Fruit fly (Drosophila melanogaster) whole organism, embryonic: Measurements from ENCODE around the gene CG17666.

Source experiments
- B-H2 ChIP-seq: fragments of 200-800 bp; sonication (Bioruptor generic); optimal IDR thresholded peaks from 2 replicates; lab custom pipeline; 2018; ENCODE audit warnings: missing biosample characterization, mild to moderate bottlenecking, missing genetic modification characterization
- BEAF-32 ChIP-seq: fragments of 200-800 bp; sonication (Bioruptor generic); optimal IDR thresholded peaks from 3 replicates; lab custom pipeline; 2017; ENCODE audit warnings: missing biosample characterization, missing genetic modification characterization, mild to moderate bottlenecking, moderate library complexity, missing genetic modification reagents
- BtbVII ChIP-seq: fragments of 200-800 bp; sonication (Bioruptor generic); optimal IDR thresholded peaks from 3 replicates; lab custom pipeline; 2017; ENCODE audit warnings: missing biosample characterization, mild to moderate bottlenecking, missing genetic modification characterization
- CG10267 ChIP-seq: fragments of 200-800 bp; sonication (Bioruptor generic); optimal IDR thresholded peaks from 2 replicates; lab custom pipeline; 2018; ENCODE audit warnings: missing biosample characterization, mild to moderate bottlenecking, missing genetic modification characterization, moderate library complexity
- CG11247 ChIP-seq: fragments of 200-800 bp; sonication (Bioruptor generic); IDR thresholded peaks from 2 replicates; pipeline ENCODE4 v1.3.6; 2022; ENCODE audit warnings: missing biosample characterization, missing genetic modification characterization
- CG13287 ChIP-seq: fragments of 200-800 bp; sonication (Bioruptor generic); IDR thresholded peaks from 2 replicates; pipeline ENCODE4 v1.3.6; 2022; ENCODE audit warnings: missing biosample characterization, missing genetic modification characterization; ENCODE audit not compliant: partially characterized antibody
- CG15011 ChIP-seq: fragments of 200-800 bp; sonication (Bioruptor generic); optimal IDR thresholded peaks from 3 replicates; lab custom pipeline; 2018; ENCODE audit warnings: missing biosample characterization, mild to moderate bottlenecking, missing genetic modification characterization
- CG15696 ChIP-seq: fragments of 200-800 bp; sonication (Bioruptor generic); optimal IDR thresholded peaks from 2 replicates; lab custom pipeline; 2019; ENCODE audit warnings: missing biosample characterization, mild to moderate bottlenecking, missing genetic modification characterization, moderate library complexity
- CG17186 ChIP-seq: fragments of 200-800 bp; sonication (Bioruptor generic); optimal IDR thresholded peaks from 3 replicates; lab custom pipeline; 2017; ENCODE audit warnings: missing biosample characterization, missing genetic modification reagents, missing genetic modification characterization
- CG30403 ChIP-seq: fragments of 200-800 bp; sonication (Bioruptor generic); optimal IDR thresholded peaks from 3 replicates; lab custom pipeline; 2016; ENCODE audit warnings: missing biosample characterization, missing genetic modification characterization
- CG33213 ChIP-seq: fragments of 200-800 bp; sonication (Bioruptor generic); optimal IDR thresholded peaks from 3 replicates; lab custom pipeline; 2016; ENCODE audit warnings: missing biosample characterization, missing genetic modification characterization
- CG33557 ChIP-seq: fragments of 200-800 bp; sonication (Bioruptor generic); optimal IDR thresholded peaks from 2 replicates; lab custom pipeline; 2019; ENCODE audit warnings: missing biosample characterization, mild to moderate bottlenecking, missing genetic modification characterization, moderate library complexity
- CG34224 ChIP-seq: fragments of 200-800 bp; sonication (Bioruptor generic); IDR thresholded peaks from 3 replicates; pipeline ENCODE4 v1.3.6; 2022; ENCODE audit warnings: missing biosample characterization, missing genetic modification characterization; ENCODE audit not compliant: partially characterized antibody
- CG3995 ChIP-seq: fragments of 200-800 bp; sonication (Bioruptor generic); optimal IDR thresholded peaks from 3 replicates; lab custom pipeline; 2016; ENCODE audit warnings: missing biosample characterization, missing genetic modification characterization
- CG4730 ChIP-seq: fragments of 200-800 bp; sonication (Bioruptor generic); IDR thresholded peaks from 2 replicates; pipeline ENCODE4 v1.3.6; 2022; ENCODE audit warnings: missing biosample characterization, missing genetic modification characterization
- CG6791 ChIP-seq: fragments of 200-800 bp; sonication (Bioruptor generic); IDR thresholded peaks from 3 replicates; pipeline ENCODE4 v1.3.6; 2022; ENCODE audit warnings: missing biosample characterization, missing genetic modification characterization; ENCODE audit not compliant: partially characterized antibody
- CG7745 ChIP-seq: fragments of 200-800 bp; sonication (Bioruptor generic); optimal IDR thresholded peaks from 2 replicates; lab custom pipeline; 2018; ENCODE audit warnings: missing biosample characterization, mild to moderate bottlenecking, missing genetic modification characterization, moderate library complexity
- CG9727 ChIP-seq: fragments of 200-800 bp; sonication (Bioruptor generic); optimal IDR thresholded peaks from 3 replicates; lab custom pipeline; 2017; ENCODE audit warnings: missing biosample characterization, mild to moderate bottlenecking, missing genetic modification characterization
- Dll ChIP-seq: fragments of 200-800 bp; sonication (Bioruptor generic); IDR thresholded peaks from 4 replicates; pipeline ENCODE4 v1.3.6; 2022; ENCODE audit warnings: missing biosample characterization, missing genetic modification characterization; ENCODE audit not compliant: partially characterized antibody
- Doc3 ChIP-seq: fragments of 200-800 bp; sonication (Bioruptor generic); IDR thresholded peaks from 3 replicates; pipeline ENCODE4 v1.3.6; 2022; ENCODE audit warnings: missing biosample characterization, missing genetic modification characterization; ENCODE audit not compliant: partially characterized antibody
- Dref ChIP-seq: fragments of 200-800 bp; sonication (Bioruptor generic); IDR thresholded peaks from 2 replicates; pipeline ENCODE4 v1.3.6; 2022; ENCODE audit warnings: missing biosample characterization, missing genetic modification characterization
- Lhr ChIP-seq: fragments of 200-800 bp; sonication (Bioruptor generic); optimal IDR thresholded peaks from 3 replicates; lab custom pipeline; 2017; ENCODE audit warnings: mild to moderate bottlenecking, missing biosample characterization, missing genetic modification reagents, missing genetic modification characterization
- Max ChIP-seq: fragments of 200-800 bp; sonication (Bioruptor generic); optimal IDR thresholded peaks from 2 replicates; lab custom pipeline; 2016; ENCODE audit warnings: missing biosample characterization, mild to moderate bottlenecking, missing genetic modification characterization
- Rx ChIP-seq: fragments of 200-800 bp; sonication (Bioruptor generic); IDR thresholded peaks from 2 replicates; pipeline ENCODE4 v1.3.6; 2022; ENCODE audit warnings: missing biosample characterization, missing genetic modification characterization
- Sry-δ ChIP-seq: fragments of 200-800 bp; sonication (Bioruptor generic); optimal IDR thresholded peaks from 2 replicates; lab custom pipeline; 2016; ENCODE audit warnings: missing biosample characterization, missing genetic modification characterization
- YL-1 ChIP-seq: fragments of 200-800 bp; sonication (Bioruptor generic); optimal IDR thresholded peaks from 3 replicates; lab custom pipeline; 2017; ENCODE audit warnings: missing biosample characterization, mild to moderate bottlenecking, missing genetic modification characterization
- al ChIP-seq: fragments of 200-800 bp; sonication (Bioruptor generic); IDR thresholded peaks from 2 replicates; pipeline ENCODE4 v1.3.6; 2022; ENCODE audit warnings: missing biosample characterization, missing genetic modification characterization
- amos ChIP-seq: fragments of 200-800 bp; sonication (Bioruptor generic); IDR thresholded peaks from 2 replicates; pipeline ENCODE4 v1.3.6; 2022; ENCODE audit warnings: missing biosample characterization, missing genetic modification characterization; ENCODE audit not compliant: partially characterized antibody
- az2 ChIP-seq: fragments of 200-800 bp; sonication (Bioruptor generic); optimal IDR thresholded peaks from 3 replicates; lab custom pipeline; 2016; ENCODE audit warnings: missing biosample characterization, missing genetic modification characterization
- bbx ChIP-seq: fragments of 200-800 bp; sonication (Bioruptor generic); IDR thresholded peaks from 2 replicates; pipeline ENCODE4 v1.3.6; 2022; ENCODE audit warnings: missing biosample characterization, missing genetic modification characterization; ENCODE audit not compliant: partially characterized antibody
- bcd ChIP-seq: fragments of 200-800 bp; sonication (Bioruptor generic); optimal IDR thresholded peaks from 2 replicates; lab custom pipeline; 2017; ENCODE audit warnings: missing biosample characterization, mild to moderate bottlenecking, missing genetic modification characterization
- bigmax ChIP-seq: fragments of 200-800 bp; sonication (Bioruptor generic); optimal IDR thresholded peaks from 2 replicates; lab custom pipeline; 2018; ENCODE audit warnings: missing biosample characterization, mild to moderate bottlenecking, missing genetic modification characterization
- cas ChIP-seq: fragments of 200-800 bp; sonication (Bioruptor generic); IDR thresholded peaks from 2 replicates; pipeline ENCODE4 v1.3.6; 2022; ENCODE audit warnings: missing biosample characterization, missing genetic modification characterization
- chif ChIP-seq, 2 experiments: fragments of 200-800 bp; sonication (Bioruptor generic); optimal IDR thresholded peaks; 3 replicates each; lab custom pipeline; 2016; ENCODE audit warnings: missing biosample characterization in 2 of 2, missing genetic modification characterization in 2 of 2
- dimm ChIP-seq: fragments of 200-800 bp; sonication (Bioruptor generic); IDR thresholded peaks from 2 replicates; pipeline ENCODE4 v1.3.6; 2022; ENCODE audit warnings: missing biosample characterization, missing genetic modification characterization
- disco-r ChIP-seq: fragments of 200-800 bp; sonication (Bioruptor generic); optimal IDR thresholded peaks from 2 replicates; lab custom pipeline; 2016; ENCODE audit warnings: missing biosample characterization, missing genetic modification characterization
- gem ChIP-seq: fragments of 200-800 bp; sonication (Bioruptor generic); optimal IDR thresholded peaks from 2 replicates; lab custom pipeline; 2019; ENCODE audit warnings: missing biosample characterization, mild to moderate bottlenecking, missing genetic modification characterization, moderate library complexity
- hbn ChIP-seq: fragments of 200-800 bp; sonication (Bioruptor generic); IDR thresholded peaks from 2 replicates; pipeline ENCODE4 v1.3.6; 2022; ENCODE audit warnings: missing biosample characterization, missing genetic modification characterization; ENCODE audit not compliant: partially characterized antibody
- hkb ChIP-seq, 2 experiments: fragments of 200-800 bp in 1 of 2; fragments of >200 bp in 1 of 2; sonication (Bioruptor generic) in 1 of 2; IDR thresholded peaks in 1 of 2; optimal IDR thresholded peaks in 1 of 2; 2 replicates each; pipeline versions ENCODE4 v1.3.6 to Lab custom; 2017 to 2022; ENCODE audit warnings: missing biosample characterization in 1 of 2, missing genetic modification characterization in 1 of 2
- nerfin-2 ChIP-seq: fragments of 200-800 bp; sonication (Bioruptor generic); IDR thresholded peaks from 2 replicates; pipeline ENCODE4 v1.3.6; 2022; ENCODE audit warnings: missing biosample characterization, missing genetic modification characterization; ENCODE audit not compliant: partially characterized antibody
- phol ChIP-seq: fragments of 200-800 bp; sonication (Bioruptor generic); optimal IDR thresholded peaks from 3 replicates; lab custom pipeline; 2018; ENCODE audit warnings: missing biosample characterization, mild to moderate bottlenecking, missing genetic modification characterization, moderate library complexity
- sna ChIP-seq: fragments of 200-800 bp; sonication (Bioruptor generic); IDR thresholded peaks from 2 replicates; pipeline ENCODE4 v1.3.6; 2022; ENCODE audit warnings: missing biosample characterization, missing genetic modification characterization; ENCODE audit not compliant: partially characterized antibody
- sqz ChIP-seq: fragments of 200-800 bp; sonication (Bioruptor generic); optimal IDR thresholded peaks from 3 replicates; lab custom pipeline; 2018; ENCODE audit warnings: missing biosample characterization, mild to moderate bottlenecking, missing genetic modification characterization
- tin ChIP-seq: fragments of 200-800 bp; sonication (Bioruptor generic); optimal IDR thresholded peaks from 3 replicates; lab custom pipeline; 2016; ENCODE audit warnings: missing biosample characterization, missing genetic modification characterization
- tna ChIP-seq: fragments of 200-800 bp; sonication (Bioruptor generic); IDR thresholded peaks from 2 replicates; pipeline ENCODE4 v1.3.6; 2022; ENCODE audit warnings: missing biosample characterization, missing genetic modification characterization; ENCODE audit not compliant: partially characterized antibody
- trem ChIP-seq: fragments of 200-800 bp; optimal IDR thresholded peaks from 3 replicates; lab custom pipeline; 2019; ENCODE audit warnings: missing biosample characterization, mild to moderate bottlenecking, missing genetic modification characterization, moderate library complexity
- unc-4 ChIP-seq: fragments of 200-800 bp; sonication (Bioruptor generic); IDR thresholded peaks from 2 replicates; pipeline ENCODE4 v1.3.6; 2022; ENCODE audit warnings: missing biosample characterization, missing genetic modification characterization; ENCODE audit not compliant: partially characterized antibody
- z ChIP-seq: fragments of 200-800 bp; sonication (Bioruptor generic); IDR thresholded peaks from 3 replicates; pipeline ENCODE4 v1.3.6; 2022; ENCODE audit warnings: missing biosample characterization, missing genetic modification characterization

Gene CG17666

dm6 chr3L:12734550-12735012 lies 46.5 kb upstream of the CG17666 start, which contains the start of the genes SmD1 and Ptp69D (continued):
- TF ChIP-seq tna (GFP tag; lab: Robert Waterston, UW) (peak; percentile 54; the same call in 1 of the 2 replicates), YL-1 (GFP tag; lab: Kevin White, UChicago) (peak; percentile 24), chif (GFP tag; optimal IDR thresholded peaks at IDR 0.05; lab: Kevin White, UChicago) (no peak), nerfin-2 (peak; percentile 55), hkb (optimal IDR thresholded peaks at IDR 0.05; lab: Kevin White, UChicago) (peak; percentile 14), hkb (GFP tag; IDR thresholded peaks at IDR 0.05; lab: Robert Waterston, UW) (no peak), Sry-δ (GFP tag; lab: Kevin White, UChicago) (peak; percentile 45), CG11247 (no peak), dimm (GFP tag; lab: Robert Waterston, UW) (no peak), CG3995 (GFP tag; lab: Kevin White, UChicago) (peak; percentile 26), Dll (GFP tag; lab: Robert Waterston, UW) (peak; percentile 88), CG33213 (no peak), BtbVII (GFP tag; lab: Kevin White, UChicago) (no peak), trem (peak; percentile 68), sna (GFP tag; lab: Robert Waterston, UW) (peak; percentile 81), gem (tag; lab: Kevin White, UChicago) (no peak), CG30403 (GFP tag; lab: Kevin White, UChicago) (peak; percentile 3), hbn (GFP tag; lab: Robert Waterston, UW) (peak; percentile 59), cas (GFP tag; lab: Robert Waterston, UW) (no peak), amos (GFP tag; lab: Robert Waterston, UW) (peak; percentile 77), Max (GFP tag; lab: Kevin White, UChicago) (peak; percentile 35), CG33557 (GFP tag; lab: Kevin White, UChicago) (peak; percentile 13), CG13287 (GFP tag; lab: Robert Waterston, UW) (peak; percentile 78), BEAF-32 (peak; percentile 94), bcd (GFP tag; lab: Kevin White, UChicago) (no peak), al (no peak), disco-r (GFP tag; lab: Kevin White, UChicago) (no peak), bigmax (peak; percentile 64), Rx (GFP tag; lab: Robert Waterston, UW) (no peak), CG10267 (tag; lab: Kevin White, UChicago) (peak; percentile 81), CG7745 (tag; lab: Kevin White, UChicago) (no peak), tin (GFP tag; lab: Kevin White, UChicago) (no peak), CG6791 (GFP tag; lab: Robert Waterston, UW) (peak; percentile 76; the same call in 2 of the 3 replicates), Doc3 (GFP tag; lab: Robert Waterston, UW) (peak; percentile 73), CG9727 (GFP tag; lab: Kevin White, UChicago) (no peak), CG4730 (GFP tag; lab: Robert Waterston, UW) (no peak), unc-4 (peak; percentile 77), Lhr (GFP tag; lab: Kevin White, UChicago) (peak; percentile 39), CG15011 (GFP tag; lab: Kevin White, UChicago) (no peak), CG15696 (tag; lab: Kevin White, UChicago) (peak; percentile 22), phol (tag; lab: Kevin White, UChicago) (peak; percentile 60), z (GFP tag; lab: Robert Waterston, UW) (no peak), az2 (GFP tag; lab: Kevin White, UChicago) (no peak), CG17186 (GFP tag; lab: Kevin White, UChicago) (peak; percentile 56), sqz (peak; percentile 72), B-H2 (GFP tag; lab: Kevin White, UChicago) (peak; percentile 9), CG34224 (GFP tag; lab: Robert Waterston, UW) (peak; percentile 44; the same call in 2 of the 3 replicates), bbx (GFP tag; lab: Robert Waterston, UW) (peak; percentile 62), Dref (GFP tag; lab: Robert Waterston, UW) (peak; percentile 72)
